Fruit fly (Drosophila melanogaster): ENCODE data around the gene CG5439.
A peak's percentile ranks its signal among the peaks of the same experiment; 100 is the strongest.

CG5439 gene

DNA sequence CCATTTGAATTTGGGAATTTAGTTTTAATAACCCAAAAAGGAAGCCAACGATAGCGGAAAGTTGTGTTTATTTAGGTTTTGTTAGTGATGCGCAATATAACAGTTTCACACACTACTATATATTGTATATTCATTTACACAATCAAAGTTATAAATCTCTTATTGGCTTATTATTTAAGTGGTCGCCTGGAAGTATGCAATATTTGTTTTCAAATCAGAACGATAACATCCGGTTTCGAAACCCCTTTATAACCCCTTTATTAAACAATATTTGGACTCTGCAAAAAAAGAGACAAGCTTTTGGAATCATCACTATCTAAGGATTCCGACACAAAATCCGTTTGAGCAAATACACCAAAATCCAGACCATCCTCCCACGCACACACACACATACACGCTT is 19.0 kb upstream of the CG5439 start (continued):
- TF ChIP-seq cg (GFP tag; optimal IDR thresholded peaks at IDR 0.05) (peak; percentile 21), Med (GFP tag) (peak; percentile 87), CG16779 (GFP tag; IDR thresholded peaks at IDR 0.05) (0 out of 2 replicates have a peak, but pooled peaks have one; percentile 31)

DNA sequence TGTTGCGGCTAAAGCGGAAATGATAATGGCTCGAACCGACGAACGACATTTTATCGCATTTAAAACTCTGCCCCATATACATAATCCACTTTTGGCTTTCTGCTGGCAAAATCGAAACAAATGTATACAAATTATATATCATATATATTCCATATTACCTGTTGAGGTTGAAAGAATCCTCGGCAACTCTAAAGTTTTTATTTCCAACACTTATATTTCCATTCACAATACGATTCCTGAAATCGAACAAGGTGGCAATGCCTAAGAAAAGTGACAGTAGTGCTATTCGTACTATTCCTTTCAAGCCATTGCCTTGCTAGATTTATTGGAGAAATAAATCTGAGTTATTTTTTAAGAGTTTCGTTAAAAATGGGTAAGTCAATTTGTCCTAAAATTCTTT is 18.4 kb upstream of the CG5439 start, which contains the start of gene Pk34A:
Gene Pk34A, plus strand, starts transcription at position 301 of the 400 bp plus-strand sequence.
- no peak for TF ChIP-seq ttk (GFP tag; IDR thresholded peaks at IDR 0.05)
- no peak for TF ChIP-seq CG43689 (GFP tag; IDR thresholded peaks at IDR 0.05)
- TF ChIP-seq aop (GFP tag; IDR thresholded peaks at IDR 0.05): no peak
- TF ChIP-seq CG14667 (GFP tag; IDR thresholded peaks at IDR 0.05): no peak
- TF ChIP-seq exex (tag; optimal IDR thresholded peaks at IDR 0.05): no peak
- TF ChIP-seq insv (GFP tag; optimal IDR thresholded peaks at IDR 0.05): no peak
- no peak for TF ChIP-seq CG11398 (GFP tag; optimal IDR thresholded peaks at IDR 0.05)

DNA sequence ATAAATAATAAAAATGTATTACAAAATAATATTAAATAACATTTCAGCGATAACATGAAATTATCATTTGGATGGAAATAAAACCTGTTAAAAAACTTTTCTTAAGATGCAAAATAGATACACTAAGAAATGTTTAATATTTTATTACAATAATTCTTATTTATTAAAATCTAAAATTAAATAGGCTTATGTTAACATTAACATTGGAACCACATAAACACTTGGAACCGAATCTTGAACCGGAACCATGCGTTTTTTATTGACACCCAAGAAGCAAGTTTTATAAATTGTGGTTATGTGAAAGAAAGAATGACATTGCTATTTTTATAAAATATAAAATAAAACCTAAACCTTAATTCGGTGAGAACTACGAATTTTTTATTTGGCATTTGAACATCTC is 16.7 kb upstream of the CG5439 start, which contains the start of gene kmg:
Gene kmg, plus strand, starts transcription at position 301 of the 400 bp plus-strand sequence.
- TF ChIP-seq CG15514 (GFP tag; optimal IDR thresholded peaks at IDR 0.05): peak; percentile 46
- TF ChIP-seq ato (GFP tag; IDR thresholded peaks at IDR 0.05; ENCODE audit: partially characterized antibody): no peak

DNA sequence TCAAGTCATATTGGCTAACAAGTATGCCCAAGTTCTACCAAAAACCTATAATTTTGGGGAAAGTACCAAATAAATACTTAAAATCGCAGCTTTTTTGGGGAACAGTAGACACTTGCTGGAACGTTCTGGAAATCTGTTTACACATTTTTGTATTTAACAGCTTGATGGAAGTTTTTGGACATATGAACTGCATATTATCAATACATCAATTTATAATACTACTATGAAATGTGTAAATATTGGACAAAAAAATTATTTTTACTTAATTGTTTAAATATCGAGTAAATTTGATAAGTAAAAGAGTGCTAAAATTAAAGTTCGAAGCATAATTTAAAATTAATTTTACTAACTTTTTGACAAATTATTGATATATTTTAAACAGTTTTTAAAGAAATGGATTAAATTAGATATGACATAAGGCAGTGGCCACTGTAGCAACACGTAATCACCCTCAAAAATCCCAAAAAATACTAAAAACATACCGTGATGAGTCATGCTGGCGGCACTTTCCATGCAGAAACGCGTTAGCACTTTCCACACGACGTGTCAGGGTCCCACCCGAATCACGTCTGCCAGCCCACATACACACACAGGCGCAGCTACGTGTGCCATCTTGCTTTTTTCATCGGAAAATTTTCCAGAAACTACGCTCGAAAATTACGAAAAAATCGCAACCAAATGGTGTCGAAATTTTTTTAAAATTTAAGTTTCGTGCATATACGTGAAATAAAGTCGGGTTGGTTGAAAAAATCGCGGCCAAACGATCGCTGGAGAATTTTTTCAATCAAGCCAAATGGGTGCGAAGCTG is 11.8 kb upstream of the CG5439 start, which contains the start of gene Sirt1:
Gene Sirt1, plus strand, starts transcription at position 571 of the 808 bp plus-strand sequence.
- TF ChIP-seq CG3407 (GFP tag; optimal IDR thresholded peaks at IDR 0.05) (peak; percentile 72), CG16815 (GFP tag; optimal IDR thresholded peaks at IDR 0.05) (peak; percentile 91), Dbx (GFP tag; IDR thresholded peaks at IDR 0.05) (peak; percentile 84; the same call in 2 of the 3 replicates), Sin3A (optimal IDR thresholded peaks at IDR 0.05) (no peak), Oli (tag; optimal IDR thresholded peaks at IDR 0.05) (peak; percentile 91), NC2α (GFP tag; optimal IDR thresholded peaks at IDR 0.05) (no peak), prd (optimal IDR thresholded peaks at IDR 0.05) (no peak), prd (GFP tag; IDR thresholded peaks at IDR 0.05) (peak; percentile 89), ap (GFP tag; IDR thresholded peaks at IDR 0.05) (peak; percentile 70), luna (GFP tag; optimal IDR thresholded peaks at IDR 0.05) (no peak), nom (GFP tag; optimal IDR thresholded peaks at IDR 0.05) (peak; percentile 64), Poxn (GFP tag; IDR thresholded peaks at IDR 0.05) (peak; percentile 53), CG12769 (tag; optimal IDR thresholded peaks at IDR 0.05) (peak; percentile 14), ac (GFP tag; optimal IDR thresholded peaks at IDR 0.05) (no peak), CG13123 (GFP tag; optimal IDR thresholded peaks at IDR 0.05) (peak; percentile 72), CG10654 (GFP tag; optimal IDR thresholded peaks at IDR 0.05) (peak; percentile 76), vnd (GFP tag; IDR thresholded peaks at IDR 0.05; ENCODE audit: partially characterized antibody) (no peak), fd64A (GFP tag; optimal IDR thresholded peaks at IDR 0.05) (no peak), CG15269 (tag; optimal IDR thresholded peaks at IDR 0.05) (peak; percentile 90), grn (GFP tag; optimal IDR thresholded peaks at IDR 0.05) (no peak), hkb (optimal IDR thresholded peaks at IDR 0.05) (no peak), hkb (GFP tag; IDR thresholded peaks at IDR 0.05) (peak; percentile 46; the same call in 1 of the 2 replicates), Adf1 (GFP tag; IDR thresholded peaks at IDR 0.05) (no peak), gcm2 (GFP tag; optimal IDR thresholded peaks at IDR 0.05) (no peak), Mes4 (GFP tag; optimal IDR thresholded peaks at IDR 0.05) (no peak), inv (GFP tag; IDR thresholded peaks at IDR 0.05; ENCODE audit: partially characterized antibody) (no peak), Vsx1 (GFP tag; optimal IDR thresholded peaks at IDR 0.05) (no peak), sima (GFP tag; optimal IDR thresholded peaks at IDR 0.05) (no peak), crol (GFP tag; IDR thresholded peaks at IDR 0.05) (0 out of 2 replicates have a peak, but pooled peaks have one; percentile 21), Xrp1 (GFP tag; IDR thresholded peaks at IDR 0.05) (peak; percentile 80), CG13287 (GFP tag; IDR thresholded peaks at IDR 0.05; ENCODE audit: partially characterized antibody) (no peak), z (GFP tag; IDR thresholded peaks at IDR 0.05) (peak; percentile 8; the same call in 1 of the 3 replicates), HLH3B (GFP tag; IDR thresholded peaks at IDR 0.05) (peak; percentile 63; the same call in 1 of the 2 replicates)
